Worm (Caenorhabditis elegans) whole organism, L4/young adult: ENCODE measurements around the gene str-196.

ENCODE experiments used
- dao-5 ChIP-seq: sonication (generic microtip); optimal IDR thresholded peaks from 2 replicates; lab custom pipeline; 2016; ENCODE audit warnings: missing genotype, missing genetic modification characterization, moderate library complexity, missing compliant biosample characterization
- him-1 ChIP-seq: sonication (generic microtip); optimal IDR thresholded peaks from 2 replicates; lab custom pipeline; 2016; ENCODE audit warnings: missing genotype, missing genetic modification reagents, missing genetic modification characterization, missing compliant biosample characterization

ce11 chrV:487980-488379 lies 3.6 kb upstream of the str-196 start:
- no peak for TF ChIP-seq dao-5 (tag; lab: Kevin White, UChicago)
- TF ChIP-seq him-1 (tag; lab: Kevin White, UChicago) = no peak
